Worm (Caenorhabditis elegans) whole organism, young adult: ENCODE results near the gene egl-44.

Source experiments
- B0019.2 ChIP-seq: fragments of 200-800 bp; sonication (Bioruptor generic); conservative IDR thresholded peaks from 2 replicates; pipeline ENCODE4 v1.3.6; 2022; ENCODE audit warnings: missing genetic modification reagents, missing genetic modification characterization, missing compliant biosample characterization
- B0035.1 ChIP-seq: sonication (generic microtip); optimal IDR thresholded peaks from 2 replicates; lab custom pipeline; 2016; ENCODE audit warnings: missing genetic modification characterization, mild to moderate bottlenecking, missing compliant biosample characterization, missing genotype, missing genetic modification reagents
- B0336.3 ChIP-seq: fragments of 200-800 bp; sonication (Bioruptor generic); IDR thresholded peaks from 2 replicates; pipeline ENCODE4 v1.3.6; 2022; ENCODE audit warnings: missing genetic modification characterization, missing compliant biosample characterization
- D2030.7 ChIP-seq: fragments of 200-800 bp; sonication (Bioruptor generic); IDR thresholded peaks from 2 replicates; pipeline ENCODE4 v1.3.6; 2022; ENCODE audit warnings: missing genetic modification reagents, missing genetic modification characterization, missing compliant biosample characterization
- F23B12.7 ChIP-seq: sonication (generic microtip); optimal IDR thresholded peaks from 2 replicates; lab custom pipeline; 2017; ENCODE audit warnings: missing genetic modification characterization, mild to moderate bottlenecking, missing compliant biosample characterization, antibody characterized with exemption, moderate library complexity; ENCODE audit not compliant: insufficient read depth
- F39B2.1 ChIP-seq: fragments of 200-800 bp; sonication (Bioruptor generic); IDR thresholded peaks from 2 replicates; pipeline ENCODE4 v1.3.6; 2022; ENCODE audit warnings: missing genetic modification reagents, missing genetic modification characterization, missing compliant biosample characterization
- F52B5.7 ChIP-seq: sonication (generic microtip); optimal IDR thresholded peaks from 2 replicates; lab custom pipeline; 2016; ENCODE audit warnings: mild to moderate bottlenecking, missing genetic modification characterization, missing compliant biosample characterization
- T26A5.8 ChIP-seq: sonication (generic microtip); optimal IDR thresholded peaks from 2 replicates; lab custom pipeline; 2016; ENCODE audit warnings: missing genetic modification characterization, missing compliant biosample characterization
- akir-1 ChIP-seq: fragments of 200-800 bp; sonication (Bioruptor generic); optimal IDR thresholded peaks from 2 replicates; lab custom pipeline; 2018; ENCODE audit warnings: mild to moderate bottlenecking, missing genetic modification characterization, moderate library complexity, missing compliant biosample characterization
- ama-1 ChIP-seq, 3 experiments: fragments of 150-350 bp in 1 of 3; sonication (generic microtip) in 2 of 3; optimal IDR thresholded peaks; 2 replicates each; lab custom pipeline; 2014 to 2018; ENCODE audit warnings: missing biosample characterization in 2 of 3, missing genetic modification characterization in 2 of 3, missing genetic modification reagents in 2 of 3
- aptf-2 ChIP-seq: fragments of 200-800 bp; sonication (Bioruptor generic); conservative IDR thresholded peaks from 2 replicates; pipeline ENCODE4 v1.3.6; 2022; ENCODE audit warnings: missing genetic modification reagents, missing genetic modification characterization, missing compliant biosample characterization
- bed-1 ChIP-seq: fragments of 200-800 bp; sonication (Bioruptor generic); IDR thresholded peaks from 2 replicates; pipeline ENCODE4 v1.3.6; 2022; ENCODE audit warnings: missing genetic modification reagents, missing genetic modification characterization, missing compliant biosample characterization
- ccch-3 ChIP-seq: fragments of 200-800 bp; sonication (Bioruptor generic); optimal IDR thresholded peaks from 2 replicates; lab custom pipeline; 2018; ENCODE audit warnings: mild to moderate bottlenecking, missing genetic modification characterization, missing compliant biosample characterization
- cebp-1 ChIP-seq, 2 experiments: fragments of 200-800 bp in 1 of 2; sonication (Bioruptor generic) in 1 of 2; sonication (generic microtip) in 1 of 2; IDR thresholded peaks in 1 of 2; optimal IDR thresholded peaks in 1 of 2; 2 replicates each; pipeline versions ENCODE4 v1.3.6 to Lab custom; 2017 to 2022; ENCODE audit warnings: missing compliant biosample characterization in 2 of 2, missing genetic modification characterization in 2 of 2, mild to moderate bottlenecking in 1 of 2, missing genetic modification reagents in 1 of 2, moderate library complexity in 1 of 2
- ceh-100 ChIP-seq: fragments of 200-800 bp; sonication (Bioruptor generic); IDR thresholded peaks from 2 replicates; pipeline ENCODE4 v1.3.6; 2022; ENCODE audit warnings: missing genetic modification reagents, missing genetic modification characterization, missing compliant biosample characterization
- ceh-40 ChIP-seq: fragments of 200-800 bp; sonication (Bioruptor generic); IDR thresholded peaks from 2 replicates; pipeline ENCODE4 v1.3.6; 2022; ENCODE audit warnings: missing genetic modification characterization, missing compliant biosample characterization
- ceh-79 ChIP-seq: sonication (generic microtip); optimal IDR thresholded peaks from 2 replicates; lab custom pipeline; 2017; ENCODE audit warnings: mild to moderate bottlenecking, missing genetic modification characterization, missing compliant biosample characterization
- dpff-1 ChIP-seq: sonication (generic microtip); optimal IDR thresholded peaks from 2 replicates; lab custom pipeline; 2017; ENCODE audit warnings: mild to moderate bottlenecking, missing genetic modification characterization, missing compliant biosample characterization
- efl-1 ChIP-seq: fragments of 150-350 bp; optimal IDR thresholded peaks from 2 replicates; lab custom pipeline; 2014; ENCODE audit warnings: missing biosample characterization, missing genetic modification reagents, missing genetic modification characterization
- egl-18 ChIP-seq: fragments of 200-800 bp; sonication (Bioruptor generic); IDR thresholded peaks from 2 replicates; pipeline ENCODE4 v1.3.6; 2022; ENCODE audit warnings: missing genetic modification reagents, missing genetic modification characterization, missing compliant biosample characterization
- fkh-3 ChIP-seq: sonication (generic microtip); optimal IDR thresholded peaks from 2 replicates; lab custom pipeline; 2016; ENCODE audit warnings: mild to moderate bottlenecking, missing genetic modification characterization, missing compliant biosample characterization
- hlh-12 ChIP-seq: sonication (generic microtip); optimal IDR thresholded peaks from 2 replicates; lab custom pipeline; 2016; ENCODE audit warnings: missing genetic modification characterization, missing compliant biosample characterization
- hrde-1 ChIP-seq: sonication (generic microtip); optimal IDR thresholded peaks from 2 replicates; lab custom pipeline; 2016; ENCODE audit warnings: missing genetic modification characterization, mild to moderate bottlenecking, missing compliant biosample characterization, moderate library complexity, missing genotype, missing genetic modification reagents, borderline replicate concordance
- hsf-1 ChIP-seq: fragments of 200-800 bp; sonication (Bioruptor generic); IDR thresholded peaks from 2 replicates; pipeline ENCODE4 v1.3.6; 2022; ENCODE audit warnings: missing genetic modification reagents, missing genetic modification characterization, missing compliant biosample characterization
- lag-1 ChIP-seq: fragments of 200-800 bp; sonication (Bioruptor generic); IDR thresholded peaks from 2 replicates; pipeline ENCODE4 v1.3.6; 2022; ENCODE audit warnings: missing genetic modification reagents, missing genetic modification characterization, missing compliant biosample characterization
- let-526 ChIP-seq: fragments of 200-800 bp; sonication (Bioruptor generic); IDR thresholded peaks from 2 replicates; pipeline ENCODE4 v1.3.6; 2022; ENCODE audit warnings: missing genetic modification reagents, missing genetic modification characterization, missing compliant biosample characterization
- lin-40 ChIP-seq: sonication (generic microtip); optimal IDR thresholded peaks from 2 replicates; lab custom pipeline; 2016; ENCODE audit warnings: missing genetic modification characterization, mild to moderate bottlenecking, missing compliant biosample characterization, missing genotype, missing genetic modification reagents
- mel-28 ChIP-seq: sonication (generic microtip); optimal IDR thresholded peaks from 2 replicates; lab custom pipeline; 2016; ENCODE audit warnings: borderline replicate concordance, mild to moderate bottlenecking, missing genetic modification characterization, missing compliant biosample characterization
- nfyb-1 ChIP-seq: fragments of 200-800 bp; sonication (Bioruptor generic); IDR thresholded peaks from 2 replicates; pipeline ENCODE4 v1.3.6; 2022; ENCODE audit warnings: missing genetic modification reagents, missing genetic modification characterization, missing compliant biosample characterization
- nhr-120 ChIP-seq: fragments of 200-800 bp; sonication (Bioruptor generic); IDR thresholded peaks from 2 replicates; pipeline ENCODE4 v1.3.6; 2022; ENCODE audit warnings: missing genetic modification characterization, missing compliant biosample characterization
- nhr-80 ChIP-seq: sonication (generic microtip); optimal IDR thresholded peaks from 2 replicates; lab custom pipeline; 2016; ENCODE audit warnings: missing genetic modification characterization, missing compliant biosample characterization
- pha-4 ChIP-seq: fragments of 150-350 bp; sonication (generic microtip); optimal IDR thresholded peaks from 2 replicates; lab custom pipeline; 2014; ENCODE audit warnings: missing biosample characterization, missing genetic modification reagents, missing genetic modification characterization
- unc-62 ChIP-seq: fragments of 150-350 bp; optimal IDR thresholded peaks from 2 replicates; lab custom pipeline; 2014; ENCODE audit warnings: missing biosample characterization, missing genetic modification reagents, missing genetic modification characterization
- xnd-1 ChIP-seq: sonication (generic microtip); optimal IDR thresholded peaks from 2 replicates; lab custom pipeline; 2016; ENCODE audit warnings: missing genotype, missing genetic modification reagents, missing genetic modification characterization, missing compliant biosample characterization
- zfh-2 ChIP-seq: fragments of 200-800 bp; sonication (Bioruptor generic); conservative IDR thresholded peaks from 2 replicates; pipeline ENCODE4 v1.3.6; 2022; ENCODE audit warnings: missing genetic modification reagents, missing genetic modification characterization, missing compliant biosample characterization
- zim-3 ChIP-seq: sonication (generic microtip); optimal IDR thresholded peaks from 2 replicates; lab custom pipeline; 2017; ENCODE audit warnings: mild to moderate bottlenecking, missing genetic modification characterization, moderate library complexity, missing compliant biosample characterization
- ztf-22 ChIP-seq: fragments of 200-800 bp; sonication (Bioruptor generic); optimal IDR thresholded peaks from 2 replicates; lab custom pipeline; 2018; ENCODE audit warnings: mild to moderate bottlenecking, missing genetic modification characterization, moderate library complexity, missing compliant biosample characterization

egl-44 gene

ce11 chrII:5940815-5941214, 12.2 kb downstream of the egl-44 start, which contains the start of gene F28B12.6:
TSS of gene F28B12.6 (plus strand) at chrII:5940863.
- TF ChIP-seq ceh-79 (no peak), let-526 (GFP tag; lab: Robert Waterston, UW) (no peak), nfyb-1 (GFP tag; lab: Robert Waterston, UW) (peak; percentile 52; the same call in 1 of the 2 replicates), B0336.3 (peak; percentile 61; the same call in 1 of the 2 replicates), bed-1 (GFP tag; lab: Robert Waterston, UW) (no peak), F39B2.1 (GFP tag; lab: Robert Waterston, UW) (no peak), unc-62 (no peak), cebp-1 (GFP tag; IDR thresholded peaks at IDR 0.05; lab: Robert Waterston, UW) (no peak), cebp-1 (tag; optimal IDR thresholded peaks at IDR 0.05; lab: Kevin White, UChicago) (peak; percentile 24), B0035.1 (tag; lab: Kevin White, UChicago) (no peak), ccch-3 (GFP tag; lab: Kevin White, UChicago) (no peak)
- TF ChIP-seq, all 124 proteins: peak for 3

DNA sequence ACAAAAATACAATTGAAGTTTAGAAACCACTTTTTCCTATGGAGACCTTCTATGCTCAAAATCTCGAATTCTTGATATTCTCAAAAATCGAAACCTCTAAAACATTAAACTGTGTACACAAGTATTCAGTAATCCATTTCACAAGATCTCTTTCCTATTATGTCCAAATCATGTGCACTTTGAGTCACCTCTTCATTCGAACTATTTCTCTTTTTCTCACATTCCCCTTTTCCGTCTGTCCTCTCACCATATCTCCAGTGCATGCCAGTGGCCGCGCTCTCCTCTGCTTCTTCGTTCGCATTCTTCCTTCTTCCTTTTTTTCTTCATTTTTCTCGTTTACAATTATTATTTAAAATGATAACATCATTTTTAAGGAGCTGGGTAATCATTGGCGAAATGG, 14.0 kb downstream of the egl-44 start, which contains the start of gene F28B12.1:
F28B12.1 (plus strand) TSS at position 335 of the 400 bp plus-strand sequence.
- no peak for TF ChIP-seq let-526 (GFP tag; lab: Robert Waterston, UW)
- no peak for TF ChIP-seq cebp-1 (GFP tag; IDR thresholded peaks at IDR 0.05; lab: Robert Waterston, UW)
- TF ChIP-seq cebp-1 (tag; optimal IDR thresholded peaks at IDR 0.05; lab: Kevin White, UChicago): peak; percentile 26
- TF ChIP-seq, all 124 proteins: peak for 1

DNA sequence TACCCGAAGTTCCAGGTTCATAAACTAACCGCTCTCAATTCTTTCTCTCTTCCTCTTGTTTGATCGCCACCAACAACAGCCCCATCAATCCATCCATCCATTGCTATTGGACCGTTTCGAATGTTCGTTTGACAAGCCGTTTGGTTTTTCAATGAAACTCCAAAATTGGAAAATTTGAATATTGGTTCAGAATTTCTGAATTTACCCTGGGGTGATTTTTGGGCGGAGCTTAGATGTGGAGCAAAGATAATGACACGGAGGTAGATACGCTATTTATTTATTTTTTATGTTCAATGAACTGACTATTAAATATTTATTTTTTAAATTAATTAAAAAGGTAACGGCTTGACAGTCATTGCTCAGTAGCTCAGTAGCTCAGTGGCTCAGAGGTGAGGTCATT, 15.7 kb downstream of the egl-44 start, which contains the start of gene B0034.2:
B0034.2 (minus strand) TSS at position 101 of the 400 bp plus-strand sequence.
- TF ChIP-seq F39B2.1 (GFP tag; lab: Robert Waterston, UW) (no peak), xnd-1 (tag; lab: Kevin White, UChicago) (no peak), ztf-22 (no peak)
- TF ChIP-seq, all 124 proteins: peak for 0

DNA sequence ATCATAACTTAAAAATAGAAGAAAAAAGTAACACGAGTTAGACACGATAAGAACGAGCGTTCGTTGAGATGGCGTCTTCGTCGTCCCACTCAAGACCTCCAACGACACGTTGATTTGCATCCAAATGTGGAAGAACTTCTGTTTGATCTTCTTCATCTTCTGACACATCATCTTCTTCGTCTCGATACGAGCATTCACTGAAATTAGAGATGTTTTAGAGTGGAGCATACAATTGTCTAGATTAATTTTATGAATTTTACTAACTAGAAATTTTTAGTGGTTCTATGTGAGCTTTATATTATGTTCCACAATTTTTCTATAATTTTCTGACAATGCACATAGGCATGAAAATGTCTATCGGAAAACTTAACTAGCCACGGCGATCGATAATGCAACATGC, 17.2 kb downstream of the egl-44 start:
- no peak for TF ChIP-seq ceh-100
- TF ChIP-seq nhr-120 (GFP tag; lab: Robert Waterston, UW): no peak
- no peak for TF ChIP-seq cebp-1 (GFP tag; IDR thresholded peaks at IDR 0.05; lab: Robert Waterston, UW)
- TF ChIP-seq cebp-1 (tag; optimal IDR thresholded peaks at IDR 0.05; lab: Kevin White, UChicago): no peak
- no peak for TF ChIP-seq nhr-80
- TF ChIP-seq efl-1 (GFP tag; lab: Kevin White, UChicago): no peak
- no peak for TF ChIP-seq T26A5.8 (tag; lab: Kevin White, UChicago)
- TF ChIP-seq fkh-3 (tag; lab: Kevin White, UChicago): no peak
- TF ChIP-seq B0019.2 (GFP tag; lab: Robert Waterston, UW): no peak
- no peak for TF ChIP-seq zim-3
- no peak for TF ChIP-seq ceh-40 (GFP tag; lab: Robert Waterston, UW)
- no peak for TF ChIP-seq hsf-1
- no peak for TF ChIP-seq dpff-1
- TF ChIP-seq xnd-1 (tag; lab: Kevin White, UChicago): no peak
- TF ChIP-seq pha-4 (tag; lab: Kevin White, UChicago): no peak
- no peak for TF ChIP-seq F39B2.1 (GFP tag; lab: Robert Waterston, UW)
- no peak for TF ChIP-seq ztf-22
- no peak for TF ChIP-seq ama-1 (optimal IDR thresholded peaks at IDR 0.05; lab: Kevin White, UChicago)
- no peak for TF ChIP-seq ama-1 (GFP tag; optimal IDR thresholded peaks at IDR 0.05; lab: Kevin White, UChicago)

DNA sequence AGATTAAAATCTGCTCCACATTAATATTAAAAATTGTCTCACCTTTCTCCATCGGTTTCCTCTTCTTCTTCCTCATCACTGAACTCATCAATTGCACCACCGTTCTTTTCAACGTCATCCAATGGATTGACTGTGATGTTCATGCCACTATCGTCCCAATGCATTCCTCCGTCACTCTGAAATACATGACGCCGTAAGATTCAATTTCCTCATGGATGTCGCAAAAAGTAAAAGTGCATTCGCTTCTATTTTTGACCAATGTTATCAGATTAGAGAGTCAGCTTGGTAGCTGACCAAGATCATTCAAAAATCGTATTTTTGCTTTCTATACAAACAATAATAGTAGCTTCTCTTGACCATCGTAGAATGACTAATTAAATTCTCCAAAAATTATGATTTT, 17.8 kb downstream of the egl-44 start:
- TF ChIP-seq let-526 (GFP tag; lab: Robert Waterston, UW): no peak
- no peak for TF ChIP-seq hrde-1 (tag; lab: Kevin White, UChicago)
- no peak for TF ChIP-seq ceh-40 (GFP tag; lab: Robert Waterston, UW)
- TF ChIP-seq mel-28 (tag; lab: Kevin White, UChicago): no peak
- no peak for TF ChIP-seq fkh-3 (tag; lab: Kevin White, UChicago)
- no peak for TF ChIP-seq B0336.3
- no peak for TF ChIP-seq egl-18 (GFP tag; lab: Robert Waterston, UW)
- no peak for TF ChIP-seq D2030.7 (GFP tag; lab: Robert Waterston, UW)
- TF ChIP-seq aptf-2: no peak
- TF ChIP-seq F52B5.7 (tag; lab: Kevin White, UChicago): no peak
- TF ChIP-seq F23B12.7 (tag; lab: Kevin White, UChicago): no peak
- no peak for TF ChIP-seq lag-1
- TF ChIP-seq zfh-2 (GFP tag; lab: Robert Waterston, UW): no peak
- TF ChIP-seq akir-1 (GFP tag; lab: Kevin White, UChicago): no peak
- TF ChIP-seq cebp-1 (GFP tag; IDR thresholded peaks at IDR 0.05; lab: Robert Waterston, UW): no peak
- no peak for TF ChIP-seq cebp-1 (tag; optimal IDR thresholded peaks at IDR 0.05; lab: Kevin White, UChicago)
- TF ChIP-seq hlh-12 (tag; lab: Kevin White, UChicago): no peak
- no peak for TF ChIP-seq lin-40 (tag; lab: Kevin White, UChicago)
- TF ChIP-seq T26A5.8 (tag; lab: Kevin White, UChicago): no peak
